Worm (Caenorhabditis elegans): Measurements from ENCODE around the gene F54C9.7.

DNA sequence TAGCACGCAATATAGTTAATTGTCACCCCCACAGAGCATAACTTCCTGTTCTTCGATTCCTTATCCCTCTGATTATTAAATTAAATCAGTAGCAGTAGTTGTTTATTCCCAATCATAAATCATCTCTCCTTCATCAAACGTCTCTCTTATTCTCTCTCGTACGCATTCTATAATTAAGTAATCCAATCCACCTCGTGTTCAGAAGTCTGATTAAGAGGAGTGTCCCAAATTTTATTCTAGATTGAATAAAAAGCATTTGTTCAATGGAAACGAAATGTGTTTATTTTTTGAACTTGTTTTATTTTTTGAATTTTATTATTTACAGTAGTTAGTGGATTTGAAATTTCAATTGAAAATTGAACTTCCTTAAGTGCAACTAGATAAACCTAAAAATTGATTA is 38.2 kb downstream of the F54C9.7 start:
- no peak for TF ChIP-seq F13H6.1 (tag; optimal IDR thresholded peaks at IDR 0.05)
- no peak for TF ChIP-seq ceh-30 (tag; optimal IDR thresholded peaks at IDR 0.05)
- no peak for TF ChIP-seq che-1 (tag; optimal IDR thresholded peaks at IDR 0.05)
- no peak for TF ChIP-seq pha-4 (tag; optimal IDR thresholded peaks at IDR 0.05)
- TF ChIP-seq nhr-11 (tag; optimal IDR thresholded peaks at IDR 0.05), result no peak
- TF ChIP-seq fkh-10 (GFP tag; optimal IDR thresholded peaks at IDR 0.05), result no peak
- no peak for TF ChIP-seq ama-1 (optimal IDR thresholded peaks at IDR 0.05)
- no peak for TF ChIP-seq pat-9 (tag; optimal IDR thresholded peaks at IDR 0.05)
- no peak for TF ChIP-seq ahr-1 (tag; optimal IDR thresholded peaks at IDR 0.05)
